Fruit fly (Drosophila melanogaster) whole organism, adult: Measurements from ENCODE around the gene CG5421.

ENCODE experiments used
- CG1620 ChIP-seq: fragments of 200-800 bp; sonication (Bioruptor generic); optimal IDR thresholded peaks from 2 replicates; lab custom pipeline; 2016; ENCODE audit warnings: missing biosample characterization, missing genetic modification characterization
- CG33017 ChIP-seq: fragments of 200-800 bp; sonication (Bioruptor generic); optimal IDR thresholded peaks from 2 replicates; lab custom pipeline; 2018; ENCODE audit warnings: missing biosample characterization, mild to moderate bottlenecking, missing genetic modification characterization, moderate library complexity
- CG5204 ChIP-seq: fragments of 200-800 bp; sonication (Bioruptor generic); optimal IDR thresholded peaks from 2 replicates; lab custom pipeline; 2016; ENCODE audit warnings: missing biosample characterization, missing genetic modification characterization
- CG7045 ChIP-seq: fragments of 200-800 bp; sonication (Bioruptor generic); optimal IDR thresholded peaks from 2 replicates; lab custom pipeline; 2017; ENCODE audit warnings: missing biosample characterization, mild to moderate bottlenecking, missing genetic modification characterization
- Clk ChIP-seq: fragments of 200-800 bp; sonication (Bioruptor generic); optimal IDR thresholded peaks from 2 replicates; lab custom pipeline; 2017; ENCODE audit warnings: missing biosample characterization, missing genetic modification characterization
- Crg-1 ChIP-seq: fragments of 200-800 bp; sonication (Bioruptor generic); optimal IDR thresholded peaks from 2 replicates; lab custom pipeline; 2016; ENCODE audit warnings: missing biosample characterization, missing genetic modification characterization
- Mnt ChIP-seq: fragments of 200-800 bp; sonication (Bioruptor generic); optimal IDR thresholded peaks from 2 replicates; lab custom pipeline; 2016; ENCODE audit warnings: missing biosample characterization, mild to moderate bottlenecking, missing genetic modification characterization
- cic ChIP-seq: fragments of 200-800 bp; sonication (Bioruptor generic); optimal IDR thresholded peaks from 2 replicates; lab custom pipeline; 2017; ENCODE audit warnings: missing biosample characterization, mild to moderate bottlenecking, missing genetic modification characterization, moderate library complexity
- kay ChIP-seq: fragments of 200-800 bp; sonication (Bioruptor generic); peaks from one replicate; lab custom pipeline; 2016; ENCODE audit warnings: missing biosample characterization, missing genetic modification characterization, borderline replicate concordance
- ovo ChIP-seq: fragments of 200-800 bp; sonication (Bioruptor generic); optimal IDR thresholded peaks from 2 replicates; lab custom pipeline; 2016; ENCODE audit warnings: missing biosample characterization, missing genetic modification characterization

dm6 chr2L:12435428-12435827, 12.5 kb downstream of the CG5421 start:
- TF ChIP-seq CG33017 (tag; lab: Kevin White, UChicago) (no peak), CG5204 (GFP tag; lab: Kevin White, UChicago) (no peak), Mnt (GFP tag; lab: Kevin White, UChicago) (peak; percentile 35), cic (GFP tag; lab: Kevin White, UChicago) (no peak), Crg-1 (GFP tag; lab: Kevin White, UChicago) (no peak), CG7045 (GFP tag; lab: Kevin White, UChicago) (no peak), kay (GFP tag; lab: Kevin White, UChicago) (no peak), Clk (GFP tag; lab: Kevin White, UChicago) (no peak), CG1620 (GFP tag; lab: Kevin White, UChicago) (no peak), ovo (peak; percentile 4)
